Fruit fly (Drosophila melanogaster) whole organism, larva: Measurements from ENCODE around the gene Rga.

ENCODE experiments used
- noc ChIP-seq: fragments of 200-800 bp; sonication (Bioruptor generic); optimal IDR thresholded peaks from 3 replicates; lab custom pipeline; 2019; ENCODE audit warnings: missing biosample characterization, mild to moderate bottlenecking, missing genetic modification characterization, moderate library complexity

The Rga gene

DNA sequence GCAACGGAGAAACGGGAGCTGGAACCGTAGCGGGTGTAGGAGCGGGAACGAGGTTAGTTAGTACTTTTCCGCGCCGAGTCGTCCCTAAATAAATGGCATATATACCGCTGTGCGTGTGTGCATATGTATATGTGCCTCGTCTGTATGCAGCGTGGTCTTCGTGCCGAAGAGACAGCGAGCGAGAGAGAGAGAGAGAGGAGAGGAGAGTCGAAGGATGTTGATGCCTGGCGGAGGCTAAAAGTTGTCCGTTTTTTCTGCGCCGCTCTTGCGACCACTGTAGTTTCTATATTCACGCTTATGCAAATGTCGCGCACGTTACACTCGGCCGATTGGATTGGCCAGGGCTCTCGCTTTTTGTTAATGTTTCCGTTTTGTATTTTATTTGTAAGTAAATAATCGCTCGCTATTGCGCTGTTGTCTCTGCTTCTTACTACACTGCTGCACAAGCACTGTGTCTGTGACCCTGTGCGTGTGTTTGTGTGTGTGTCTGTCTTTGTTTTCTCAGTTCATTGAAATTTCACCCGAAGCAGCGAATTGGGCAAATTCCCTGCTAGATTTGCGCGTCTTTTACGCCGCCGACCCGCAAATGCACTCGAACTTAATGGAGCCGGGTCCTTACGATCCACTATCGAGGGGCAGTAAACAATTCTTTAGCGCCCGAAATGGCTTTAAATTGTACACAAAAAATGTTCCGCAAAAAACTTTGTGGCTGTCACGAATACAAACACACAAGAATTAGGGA lies at the start of gene Rga:
TSS of gene Rga (minus strand) at position 741 of the 742 bp plus-strand sequence.
- TF ChIP-seq noc: no peak

DNA sequence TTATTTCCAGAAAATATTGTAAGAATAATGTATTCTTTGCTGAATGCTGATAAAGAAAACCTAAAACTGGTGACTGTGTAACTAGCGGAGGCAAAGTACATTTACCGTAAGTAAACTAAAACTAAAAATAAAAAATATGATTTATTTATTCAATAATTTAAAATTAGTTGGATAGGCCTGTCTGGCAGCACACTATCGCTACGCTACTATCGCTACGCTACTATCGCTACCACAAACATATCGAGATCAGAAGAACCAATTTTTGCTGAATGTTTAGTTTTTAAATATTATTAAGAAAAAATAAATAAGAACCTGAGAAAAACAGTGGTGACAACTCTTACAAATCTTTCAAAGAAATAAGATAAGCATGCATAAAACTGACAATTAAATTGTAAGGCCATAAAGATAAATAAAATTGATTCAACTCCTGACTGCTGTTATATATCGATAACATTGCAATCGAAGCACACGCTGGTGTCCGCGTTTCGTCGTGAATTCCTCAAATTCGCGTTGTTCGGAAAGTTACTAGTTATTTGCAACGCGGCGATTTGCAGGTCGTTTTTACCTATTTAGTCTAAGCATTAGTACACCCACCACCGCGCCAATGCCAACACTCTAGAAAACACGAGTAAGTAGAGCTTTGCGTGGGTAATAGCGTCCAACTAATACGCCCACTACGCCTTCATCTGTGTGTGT lies 47.4 kb upstream of the Rga start, which contains the start of gene Wdr33:
TSS of gene Wdr33 (plus strand) at position 438 of the 696 bp plus-strand sequence.
- TF ChIP-seq noc: no peak

DNA sequence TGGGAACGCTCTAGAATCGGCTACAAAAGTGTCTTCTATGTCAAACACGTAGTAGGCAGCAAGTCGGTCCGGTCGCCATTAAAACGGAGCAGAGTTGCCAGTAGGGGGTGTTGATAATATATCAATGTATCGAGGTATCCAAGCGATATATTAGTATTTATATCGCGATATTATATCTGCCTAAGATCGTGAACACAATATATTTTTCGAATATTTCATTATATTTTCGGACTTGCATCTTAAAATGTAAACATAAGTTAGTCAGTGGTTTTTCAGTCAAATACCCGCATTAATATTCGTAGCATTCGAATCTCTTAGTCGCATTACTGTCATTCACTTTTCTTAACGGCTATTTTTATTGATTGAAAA lies 46.9 kb upstream of the Rga start, which contains the start of gene CG2182:
TSS of gene CG2182 (minus strand) at position 84 of the 369 bp plus-strand sequence.
- no peak for TF ChIP-seq noc

DNA sequence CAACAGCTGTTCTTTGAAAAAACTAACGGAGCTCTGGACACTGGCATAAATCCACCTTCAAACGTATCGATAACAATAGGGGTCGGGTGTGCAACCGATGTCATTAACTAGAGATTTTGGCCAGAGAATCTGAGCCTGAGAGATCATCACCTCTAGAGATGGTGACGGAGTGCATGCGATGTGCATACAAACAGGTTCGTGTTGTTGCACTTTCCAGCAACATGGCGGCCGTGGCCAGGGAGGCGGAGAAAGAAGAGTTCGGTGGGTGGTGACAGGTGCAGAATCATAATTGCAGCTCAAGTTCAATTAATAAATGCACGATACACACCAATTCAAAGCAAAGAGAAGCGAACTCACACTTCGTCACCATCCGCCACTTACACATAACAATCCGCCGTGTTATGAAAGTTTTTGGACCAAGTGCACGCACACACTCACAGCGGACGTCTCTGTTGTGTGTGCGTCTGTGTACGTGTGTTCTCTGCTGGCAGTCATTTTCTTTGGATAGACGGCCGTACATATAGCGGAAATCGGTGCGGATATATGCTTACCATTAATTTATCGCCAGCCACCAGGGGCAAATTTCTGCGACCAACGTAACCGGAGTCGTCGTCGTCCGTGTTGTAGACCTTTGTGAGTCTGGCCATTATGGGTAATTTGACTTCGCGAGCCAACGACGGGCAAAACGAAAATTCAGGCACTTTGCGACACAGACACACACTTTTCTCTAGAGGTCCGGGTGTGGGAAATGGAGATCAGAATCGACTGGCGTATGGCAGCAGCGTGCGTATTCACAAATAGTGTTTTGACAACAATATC lies 46.3 kb upstream of the Rga start:
- no peak for TF ChIP-seq noc

DNA sequence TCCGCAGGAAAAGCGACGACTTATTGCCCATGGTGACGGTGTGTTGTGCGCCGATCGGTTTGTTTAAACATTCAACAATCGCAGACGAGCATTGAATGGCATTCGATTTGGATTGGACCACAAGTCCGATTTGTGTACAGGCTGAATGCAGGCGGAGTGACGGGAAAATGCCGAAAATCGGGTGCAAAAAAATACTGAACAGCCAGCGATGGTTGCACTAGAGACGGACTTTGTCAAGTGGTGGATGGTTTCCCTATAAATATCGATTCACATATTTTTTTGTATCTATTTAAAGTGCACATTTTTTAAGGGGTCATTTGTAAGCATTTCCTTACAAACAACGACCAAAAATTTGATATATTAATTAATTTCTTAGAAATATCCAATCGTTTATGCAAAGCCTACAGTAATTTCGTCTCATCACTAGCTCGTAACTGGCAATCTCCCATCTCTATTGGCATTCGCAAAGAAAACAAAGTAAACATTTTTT lies 41.8 kb upstream of the Rga start, which contains the start of the genes elm and MED27:
TSS of gene elm (minus strand) at position 170 of the 490 bp plus-strand sequence.
TSS of gene MED27 (plus strand) at position 448 of the 490 bp plus-strand sequence.
- peak; percentile 88 for TF ChIP-seq noc

DNA sequence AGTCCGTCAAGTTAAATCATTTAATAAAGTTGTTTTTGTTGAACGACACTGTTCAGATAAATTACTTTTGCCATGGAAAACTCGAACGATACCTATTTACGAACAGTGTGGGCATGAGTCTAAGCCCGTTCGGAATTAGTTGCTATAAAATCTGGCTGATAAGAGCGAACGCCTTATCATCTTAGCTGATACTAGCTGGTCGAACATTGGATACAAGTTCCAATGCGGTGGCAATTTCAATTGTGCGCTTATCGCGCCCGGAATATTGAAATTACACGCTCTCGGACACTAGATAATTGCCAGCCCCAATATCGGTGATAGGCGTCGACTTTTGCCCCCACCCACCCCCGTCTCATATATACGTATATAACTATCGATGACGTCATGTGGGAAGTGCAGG lies 41.0 kb upstream of the Rga start:
- no peak for TF ChIP-seq noc

DNA sequence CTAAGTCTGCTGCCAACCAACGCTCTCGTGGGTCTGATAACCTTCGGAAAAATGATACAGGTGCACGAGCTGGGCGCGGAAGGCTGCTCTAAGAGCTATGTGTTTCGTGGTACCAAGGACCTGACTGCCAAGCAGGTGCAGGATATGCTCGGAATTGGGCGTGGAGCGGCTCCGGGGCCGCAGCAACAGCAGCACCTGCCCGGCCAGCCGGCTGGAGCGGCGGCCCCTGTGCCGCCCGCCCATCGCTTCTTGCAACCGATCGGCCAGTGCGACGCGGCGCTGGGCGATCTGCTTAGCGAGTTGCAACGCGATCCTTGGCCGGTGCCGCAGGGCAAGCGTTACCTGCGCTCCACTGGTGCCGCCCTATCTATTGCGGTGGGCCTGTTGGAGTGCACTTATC lies 37.0 kb upstream of the Rga start:
- TF ChIP-seq noc: no peak

DNA sequence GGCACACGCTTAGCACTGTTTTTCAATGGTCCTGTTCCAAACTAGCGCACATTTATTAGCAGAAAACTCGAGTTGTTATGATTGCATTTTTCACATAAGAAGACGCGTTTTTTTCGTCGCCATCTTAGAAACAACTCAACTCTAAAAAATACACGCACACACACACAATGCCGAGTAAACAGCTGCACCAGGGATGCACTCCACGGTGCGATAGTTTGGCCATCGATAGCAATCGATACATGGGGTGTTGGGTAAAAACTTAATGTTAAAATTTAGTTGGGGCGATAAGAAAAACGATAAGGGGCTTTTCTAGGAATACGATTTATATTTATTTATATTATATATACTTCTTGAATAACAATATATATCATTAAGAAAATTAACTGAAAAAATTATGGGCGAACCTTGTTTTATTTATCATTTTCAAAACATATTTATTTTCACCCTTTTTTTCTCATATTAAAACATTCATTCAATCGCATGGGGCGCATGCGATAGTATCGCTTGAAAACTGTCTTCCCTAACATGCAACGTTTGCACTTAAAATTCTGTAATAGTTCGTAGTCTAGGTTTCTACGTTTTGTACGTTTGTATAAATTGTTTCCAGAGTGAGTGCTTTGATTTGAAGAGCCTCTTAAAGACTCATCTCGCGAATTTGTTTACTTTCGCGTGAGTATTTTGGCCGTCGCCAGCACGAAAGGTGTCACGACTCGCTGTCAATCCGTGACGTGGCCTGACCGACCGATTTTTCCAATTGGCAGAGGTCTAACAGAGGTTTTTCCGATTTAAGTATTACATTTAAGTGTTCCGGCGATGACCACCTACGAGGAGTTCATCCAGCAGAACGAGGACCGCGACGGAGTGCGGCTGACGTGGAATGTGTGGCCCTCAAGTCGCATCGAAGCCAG lies 35.9 kb upstream of the Rga start, which contains the start of the genes MTA1-like and Sec23:
TSS of gene MTA1-like (minus strand) at position 170 of the 908 bp plus-strand sequence.
TSS of gene Sec23 (plus strand) at position 497 of the 908 bp plus-strand sequence.
- peak; percentile 66 for TF ChIP-seq noc

DNA sequence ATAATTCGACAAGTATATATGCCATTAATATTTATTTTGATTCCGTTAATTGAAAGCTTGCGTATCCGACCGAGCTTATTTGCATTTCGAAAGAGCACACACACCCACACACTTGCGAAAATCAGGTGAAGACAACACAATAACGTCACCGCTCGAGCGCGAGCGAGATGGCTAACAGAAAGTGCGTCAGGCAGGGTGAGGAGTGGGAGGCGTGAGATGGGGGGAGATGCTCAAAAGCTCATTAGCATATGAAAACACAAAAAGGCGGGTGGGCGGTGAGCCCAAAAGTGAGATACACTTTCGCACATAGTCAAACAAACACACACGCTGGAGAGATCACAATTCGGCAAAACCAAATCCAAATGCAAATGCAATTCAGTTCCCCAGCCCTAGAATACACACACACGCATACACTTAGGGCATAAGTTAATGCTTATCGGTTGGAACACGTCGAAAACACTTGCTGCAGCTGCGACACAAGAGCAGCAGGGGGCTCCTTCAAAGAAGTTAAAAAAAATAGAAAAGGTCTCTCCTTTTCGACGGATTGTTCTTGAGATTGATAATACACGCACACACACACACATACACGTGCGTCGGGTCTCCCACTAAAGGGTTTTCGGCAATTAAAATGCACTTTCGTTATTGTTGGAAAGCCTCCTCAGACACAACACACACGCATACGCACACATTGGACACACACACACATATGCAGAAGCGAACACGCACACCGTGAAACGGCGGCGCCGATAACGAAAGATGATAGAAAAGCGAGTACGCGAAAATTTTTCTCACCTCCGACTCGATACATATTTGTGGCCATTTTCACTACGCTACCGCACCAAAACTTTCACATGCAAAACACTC lies 35.0 kb upstream of the Rga start:
- peak; percentile 24 for TF ChIP-seq noc

DNA sequence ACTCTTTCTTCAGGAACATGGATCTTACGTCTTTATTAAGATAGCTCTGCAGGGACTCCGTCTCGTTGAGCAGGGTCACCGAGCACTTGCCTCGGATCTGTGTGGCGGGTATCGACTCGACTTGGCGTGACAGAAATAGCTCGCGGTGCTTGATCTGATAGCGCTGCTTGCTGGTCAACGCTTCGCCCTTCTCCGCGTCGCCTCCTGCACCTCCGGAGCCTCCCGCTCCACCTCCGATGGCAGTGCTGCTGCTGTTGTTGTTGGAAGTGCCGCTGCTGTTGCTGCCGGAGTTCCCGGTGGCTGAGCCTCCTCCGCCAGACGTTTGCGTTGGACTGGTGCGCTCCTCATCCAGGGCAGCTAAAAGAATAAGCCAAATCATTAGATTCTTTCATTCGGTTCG lies 30.5 kb upstream of the Rga start:
- TF ChIP-seq noc: no peak

DNA sequence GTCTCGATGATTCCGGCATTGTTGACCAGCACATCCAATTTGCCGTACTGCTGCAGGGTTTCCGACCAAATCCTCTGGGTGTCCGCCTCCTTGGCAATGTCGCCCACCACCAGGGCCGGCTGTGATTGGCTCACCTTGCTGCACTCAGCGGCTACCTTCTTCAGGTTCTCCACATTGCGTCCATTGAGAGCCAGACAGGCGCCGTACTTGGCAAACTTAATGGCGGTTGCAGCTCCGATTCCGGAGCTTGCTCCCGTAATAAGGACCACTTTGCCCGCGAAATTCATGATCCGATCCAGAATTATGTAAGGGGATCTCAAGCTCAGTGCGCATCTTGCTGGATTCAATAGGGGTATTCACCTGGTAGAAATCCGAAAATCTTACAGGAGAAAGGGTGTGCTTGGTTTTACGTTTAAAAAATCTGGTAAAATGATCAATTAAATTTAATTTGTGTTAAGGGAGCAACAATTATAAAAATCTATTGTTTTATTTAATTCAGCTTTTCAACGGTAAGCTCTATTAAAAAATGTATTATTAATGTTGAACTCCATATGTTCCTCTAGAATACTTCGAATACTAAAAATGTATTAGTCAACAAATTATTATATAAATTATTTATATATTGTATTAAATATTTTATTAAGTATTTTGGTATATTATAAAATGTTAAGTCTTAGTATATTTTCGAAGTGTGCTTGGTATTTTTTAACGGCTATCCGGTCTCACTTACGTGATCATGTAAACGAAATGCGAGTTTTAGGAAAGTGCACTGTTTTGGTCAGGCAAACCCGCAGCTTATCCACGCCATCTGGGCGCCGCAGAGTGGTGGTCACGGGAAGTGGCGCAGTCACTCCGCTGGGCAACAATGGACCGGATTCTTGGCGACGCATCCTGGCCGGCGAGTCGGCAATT lies 23.9 kb upstream of the Rga start, which contains the start of the genes CG31548 and CG12170:
TSS of gene CG31548 (minus strand) at position 334 of the 912 bp plus-strand sequence.
TSS of gene CG12170 (plus strand) at position 716 of the 912 bp plus-strand sequence.
- TF ChIP-seq noc: peak; percentile 7

DNA sequence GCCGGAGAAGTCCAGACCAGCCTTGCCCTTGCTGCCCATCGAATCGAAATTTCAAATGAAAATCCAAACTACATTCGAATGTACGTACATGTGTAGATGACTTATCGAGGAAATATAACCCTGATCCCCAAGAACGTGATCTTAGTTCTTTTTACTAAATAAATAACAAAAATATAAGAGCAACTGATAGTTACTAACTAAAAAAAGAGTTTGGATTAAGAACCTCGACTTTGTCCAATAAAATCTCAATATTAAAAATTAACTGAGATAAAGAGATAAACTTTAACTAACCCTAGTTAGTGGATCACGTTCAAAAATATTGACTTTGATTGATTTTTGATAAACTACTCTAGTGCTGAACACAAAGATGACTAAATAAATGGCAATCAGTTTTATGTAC lies 22.6 kb upstream of the Rga start, which contains the start of gene CG31546:
TSS of gene CG31546 (minus strand) at position 101 of the 400 bp plus-strand sequence.
- TF ChIP-seq noc: no peak

DNA sequence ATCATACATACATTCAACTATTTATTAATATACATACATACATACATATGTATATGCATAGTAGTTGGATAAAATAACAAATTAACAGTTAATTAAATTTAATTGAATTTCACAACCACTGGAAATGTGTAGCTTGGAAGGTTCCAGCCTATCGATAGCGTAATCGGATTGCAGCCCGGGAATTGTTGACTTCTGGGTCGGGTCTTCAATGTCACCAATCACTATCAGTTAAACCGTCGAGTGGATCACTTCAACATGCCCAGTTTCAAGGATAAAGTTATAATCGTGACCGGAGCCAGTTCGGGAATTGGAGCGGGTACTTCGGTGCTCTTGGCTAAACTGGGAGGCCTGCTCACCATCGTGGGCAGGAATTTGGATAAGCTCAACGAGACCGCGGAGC lies 20.5 kb upstream of the Rga start, which contains the start of gene CG12171:
TSS of gene CG12171 (plus strand) at position 191 of the 400 bp plus-strand sequence.
- TF ChIP-seq noc: peak; percentile 18
